Fruit fly (Drosophila melanogaster) whole organism, embryonic: Measurements from ENCODE around the gene Rpt6R.

Source experiments
- Antp ChIP-seq: fragments of 200-800 bp; sonication (Bioruptor generic); optimal IDR thresholded peaks from 3 replicates; lab custom pipeline; 2016; ENCODE audit warnings: missing biosample characterization, missing genetic modification characterization
- BtbVII ChIP-seq: fragments of 200-800 bp; sonication (Bioruptor generic); optimal IDR thresholded peaks from 3 replicates; lab custom pipeline; 2017; ENCODE audit warnings: missing biosample characterization, mild to moderate bottlenecking, missing genetic modification characterization
- CG1024 ChIP-seq: fragments of 200-800 bp; sonication (Bioruptor generic); IDR thresholded peaks from 2 replicates; pipeline ENCODE4 v1.3.6; 2022; ENCODE audit warnings: missing biosample characterization, missing genetic modification characterization
- CG10565 ChIP-seq: fragments of 200-800 bp; sonication (Bioruptor generic); optimal IDR thresholded peaks from 3 replicates; lab custom pipeline; 2016; ENCODE audit warnings: missing biosample characterization, mild to moderate bottlenecking, missing genetic modification characterization
- CG10959 ChIP-seq: fragments of 200-800 bp; sonication (Bioruptor generic); IDR thresholded peaks from 2 replicates; pipeline ENCODE4 v1.3.6; 2022; ENCODE audit warnings: missing biosample characterization, missing genetic modification characterization
- CG10979 ChIP-seq: fragments of 200-800 bp; sonication (Bioruptor generic); optimal IDR thresholded peaks from 2 replicates; lab custom pipeline; 2018; ENCODE audit warnings: missing biosample characterization, mild to moderate bottlenecking, missing genetic modification characterization, moderate library complexity
- CG11560 ChIP-seq: fragments of 200-800 bp; sonication (Bioruptor generic); IDR thresholded peaks from 3 replicates; pipeline ENCODE4 v1.3.6; 2022; ENCODE audit warnings: missing biosample characterization, missing genetic modification characterization
- CG12071 ChIP-seq: fragments of 200-800 bp; sonication (Bioruptor generic); optimal IDR thresholded peaks from 3 replicates; lab custom pipeline; 2018; ENCODE audit warnings: missing biosample characterization, mild to moderate bottlenecking, missing genetic modification characterization
- CG13424 ChIP-seq: fragments of 200-800 bp; sonication (Bioruptor generic); optimal IDR thresholded peaks from 2 replicates; lab custom pipeline; 2019; ENCODE audit warnings: missing biosample characterization, mild to moderate bottlenecking, missing genetic modification characterization, moderate library complexity
- CG1529 ChIP-seq: fragments of 200-800 bp; sonication (Bioruptor generic); optimal IDR thresholded peaks from 3 replicates; lab custom pipeline; 2018; ENCODE audit warnings: missing biosample characterization, missing genetic modification characterization
- CG1647 ChIP-seq: fragments of 200-800 bp; sonication (Bioruptor generic); optimal IDR thresholded peaks from 3 replicates; lab custom pipeline; 2016; ENCODE audit warnings: missing biosample characterization, missing genetic modification characterization
- CG17186 ChIP-seq: fragments of 200-800 bp; sonication (Bioruptor generic); optimal IDR thresholded peaks from 3 replicates; lab custom pipeline; 2017; ENCODE audit warnings: missing biosample characterization, missing genetic modification reagents, missing genetic modification characterization
- CG18599 ChIP-seq: fragments of 200-800 bp; sonication (Bioruptor generic); optimal IDR thresholded peaks from 3 replicates; lab custom pipeline; 2017; ENCODE audit warnings: missing biosample characterization, missing genetic modification characterization, mild to moderate bottlenecking, moderate library complexity, missing genetic modification reagents
- CG30431 ChIP-seq: fragments of 200-800 bp; sonication (Bioruptor generic); optimal IDR thresholded peaks from 2 replicates; lab custom pipeline; 2017; ENCODE audit warnings: missing biosample characterization, missing genetic modification characterization
- CG33213 ChIP-seq: fragments of 200-800 bp; sonication (Bioruptor generic); optimal IDR thresholded peaks from 3 replicates; lab custom pipeline; 2016; ENCODE audit warnings: missing biosample characterization, missing genetic modification characterization
- CG4404 ChIP-seq: fragments of 200-800 bp; sonication (Bioruptor generic); IDR thresholded peaks from 2 replicates; pipeline ENCODE4 v1.3.6; 2022; ENCODE audit warnings: missing biosample characterization, missing genetic modification characterization
- CG5245 ChIP-seq: fragments of 200-800 bp; sonication (Bioruptor generic); optimal IDR thresholded peaks from 3 replicates; lab custom pipeline; 2016; ENCODE audit warnings: missing biosample characterization, missing genetic modification characterization
- CG6175 ChIP-seq: fragments of 200-800 bp; sonication (Bioruptor generic); IDR thresholded peaks from 3 replicates; pipeline ENCODE4 v1.3.6; 2022; ENCODE audit warnings: missing biosample characterization, missing genetic modification characterization
- CG6813 ChIP-seq: fragments of 200-800 bp; sonication (Bioruptor generic); optimal IDR thresholded peaks from 2 replicates; lab custom pipeline; 2017; ENCODE audit warnings: missing biosample characterization, missing genetic modification characterization, mild to moderate bottlenecking, moderate library complexity, missing genetic modification reagents
- CG8281 ChIP-seq: fragments of 200-800 bp; sonication (Bioruptor generic); optimal IDR thresholded peaks from 2 replicates; lab custom pipeline; 2018; ENCODE audit warnings: missing biosample characterization, mild to moderate bottlenecking, missing genetic modification characterization, moderate library complexity
- CoRest ChIP-seq: fragments of 200-800 bp; sonication (Bioruptor generic); optimal IDR thresholded peaks from 3 replicates; lab custom pipeline; 2018; ENCODE audit warnings: missing biosample characterization, mild to moderate bottlenecking, missing genetic modification characterization, moderate library complexity
- GATAe ChIP-seq: fragments of 200-800 bp; sonication (Bioruptor generic); conservative IDR thresholded peaks from 2 replicates; pipeline ENCODE4 v1.3.6; 2022; ENCODE audit warnings: missing biosample characterization, missing genetic modification characterization
- Gsc ChIP-seq: fragments of 200-800 bp; sonication (Bioruptor generic); IDR thresholded peaks from 2 replicates; pipeline ENCODE4 v1.3.6; 2022; ENCODE audit warnings: missing biosample characterization, missing genetic modification characterization
- MBD-R2 ChIP-seq: fragments of 200-800 bp; sonication (Bioruptor generic); IDR thresholded peaks from 2 replicates; pipeline ENCODE4 v1.3.6; 2022; ENCODE audit warnings: missing biosample characterization, missing genetic modification characterization
- NFAT ChIP-seq: fragments of 200-800 bp; sonication (Bioruptor generic); IDR thresholded peaks from 2 replicates; pipeline ENCODE4 v1.3.6; 2022; ENCODE audit warnings: missing biosample characterization, missing genetic modification characterization
- Nf-YB ChIP-seq: fragments of 200-800 bp; sonication (Bioruptor generic); optimal IDR thresholded peaks from 3 replicates; lab custom pipeline; 2019; ENCODE audit warnings: missing biosample characterization, mild to moderate bottlenecking, missing genetic modification characterization, moderate library complexity
- NfI ChIP-seq: fragments of 200-800 bp; sonication (Bioruptor generic); optimal IDR thresholded peaks from 3 replicates; lab custom pipeline; 2018; ENCODE audit warnings: missing biosample characterization, mild to moderate bottlenecking, missing genetic modification characterization, moderate library complexity
- Optix ChIP-seq: fragments of 200-800 bp; sonication (Bioruptor generic); IDR thresholded peaks from 3 replicates; pipeline ENCODE4 v1.3.6; 2022; ENCODE audit warnings: missing biosample characterization, missing genetic modification characterization
- Pdp1 ChIP-seq, 2 experiments: fragments of 200-800 bp; sonication (Bioruptor generic); optimal IDR thresholded peaks; 3 replicates each; lab custom pipeline; 2016; ENCODE audit warnings: missing biosample characterization in 2 of 2, missing genetic modification characterization in 2 of 2, mild to moderate bottlenecking in 1 of 2, moderate library complexity in 1 of 2
- Poxn ChIP-seq: fragments of 200-800 bp; sonication (Bioruptor generic); IDR thresholded peaks from 2 replicates; pipeline ENCODE4 v1.3.6; 2022; ENCODE audit warnings: missing biosample characterization, missing genetic modification characterization
- Side ChIP-seq: fragments of 200-800 bp; sonication (Bioruptor generic); optimal IDR thresholded peaks from 2 replicates; lab custom pipeline; 2016; ENCODE audit warnings: missing biosample characterization, missing genetic modification characterization
- Taf1 ChIP-seq: fragments of 200-800 bp; sonication (Bioruptor generic); IDR thresholded peaks from 2 replicates; pipeline ENCODE4 v1.3.6; 2022; ENCODE audit warnings: missing biosample characterization, missing genetic modification characterization
- ap ChIP-seq: fragments of 200-800 bp; sonication (Bioruptor generic); IDR thresholded peaks from 2 replicates; pipeline ENCODE4 v1.3.6; 2022; ENCODE audit warnings: missing biosample characterization, missing genetic modification characterization
- bcd ChIP-seq: fragments of 200-800 bp; sonication (Bioruptor generic); optimal IDR thresholded peaks from 2 replicates; lab custom pipeline; 2017; ENCODE audit warnings: missing biosample characterization, mild to moderate bottlenecking, missing genetic modification characterization
- crp ChIP-seq, 2 experiments: fragments of 200-800 bp; sonication (Bioruptor generic); optimal IDR thresholded peaks; 2 replicates in 1 of 2; 3 replicates in 1 of 2; lab custom pipeline; 2017; ENCODE audit warnings: missing biosample characterization in 2 of 2, missing genetic modification characterization in 2 of 2, mild to moderate bottlenecking in 1 of 2, moderate library complexity in 1 of 2
- dan ChIP-seq: fragments of 200-800 bp; sonication (Bioruptor generic); IDR thresholded peaks from 2 replicates; pipeline ENCODE4 v1.3.6; 2022; ENCODE audit warnings: missing biosample characterization, missing genetic modification characterization
- gcm ChIP-seq: fragments of 200-800 bp; sonication (Bioruptor generic); optimal IDR thresholded peaks from 2 replicates; lab custom pipeline; 2019; ENCODE audit warnings: missing biosample characterization, mild to moderate bottlenecking, missing genetic modification characterization, moderate library complexity
- inv ChIP-seq: fragments of 200-800 bp; sonication (Bioruptor generic); IDR thresholded peaks from 2 replicates; pipeline ENCODE4 v1.3.6; 2022; ENCODE audit warnings: missing biosample characterization, missing genetic modification characterization; ENCODE audit not compliant: partially characterized antibody
- lbe ChIP-seq: fragments of 200-800 bp; sonication (Bioruptor generic); optimal IDR thresholded peaks from 2 replicates; lab custom pipeline; 2016; ENCODE audit warnings: missing biosample characterization, mild to moderate bottlenecking, missing genetic modification characterization
- nom ChIP-seq: fragments of 200-800 bp; sonication (Bioruptor generic); optimal IDR thresholded peaks from 2 replicates; lab custom pipeline; 2017; ENCODE audit warnings: missing biosample characterization, missing genetic modification characterization, mild to moderate bottlenecking, moderate library complexity, missing genetic modification reagents
- pb ChIP-seq: fragments of 200-800 bp; sonication (Bioruptor generic); optimal IDR thresholded peaks from 3 replicates; lab custom pipeline; 2016; ENCODE audit warnings: missing biosample characterization, missing genetic modification characterization
- phol ChIP-seq: fragments of 200-800 bp; sonication (Bioruptor generic); optimal IDR thresholded peaks from 3 replicates; lab custom pipeline; 2018; ENCODE audit warnings: missing biosample characterization, mild to moderate bottlenecking, missing genetic modification characterization, moderate library complexity
- shn ChIP-seq: fragments of 200-800 bp; sonication (Bioruptor generic); optimal IDR thresholded peaks from 3 replicates; lab custom pipeline; 2016; ENCODE audit warnings: missing biosample characterization, missing genetic modification characterization
- ttk ChIP-seq: fragments of 200-800 bp; sonication (Bioruptor generic); IDR thresholded peaks from 2 replicates; pipeline ENCODE4 v2.1.2; 2022; ENCODE audit warnings: missing biosample characterization, missing genetic modification characterization
- tx ChIP-seq: fragments of 200-800 bp; sonication (Bioruptor generic); optimal IDR thresholded peaks from 2 replicates; lab custom pipeline; 2016; ENCODE audit warnings: missing biosample characterization, missing genetic modification characterization
- unpg ChIP-seq: fragments of 200-800 bp; sonication (Bioruptor generic); optimal IDR thresholded peaks from 3 replicates; lab custom pipeline; 2018; ENCODE audit warnings: missing biosample characterization, mild to moderate bottlenecking, missing genetic modification characterization, moderate library complexity
- wdn ChIP-seq: fragments of 200-800 bp; sonication (Bioruptor generic); IDR thresholded peaks from 2 replicates; pipeline ENCODE4 v1.3.6; 2022; ENCODE audit warnings: missing biosample characterization, missing genetic modification characterization
- zf30C ChIP-seq: fragments of 200-800 bp; sonication (Bioruptor generic); optimal IDR thresholded peaks from 3 replicates; lab custom pipeline; 2018; ENCODE audit warnings: missing biosample characterization, mild to moderate bottlenecking, missing genetic modification characterization
- zfh1 ChIP-seq: fragments of 200-800 bp; sonication (Bioruptor generic); IDR thresholded peaks from 3 replicates; pipeline ENCODE4 v1.3.6; 2022; ENCODE audit warnings: missing biosample characterization, missing genetic modification characterization

Gene Rpt6R

DNA sequence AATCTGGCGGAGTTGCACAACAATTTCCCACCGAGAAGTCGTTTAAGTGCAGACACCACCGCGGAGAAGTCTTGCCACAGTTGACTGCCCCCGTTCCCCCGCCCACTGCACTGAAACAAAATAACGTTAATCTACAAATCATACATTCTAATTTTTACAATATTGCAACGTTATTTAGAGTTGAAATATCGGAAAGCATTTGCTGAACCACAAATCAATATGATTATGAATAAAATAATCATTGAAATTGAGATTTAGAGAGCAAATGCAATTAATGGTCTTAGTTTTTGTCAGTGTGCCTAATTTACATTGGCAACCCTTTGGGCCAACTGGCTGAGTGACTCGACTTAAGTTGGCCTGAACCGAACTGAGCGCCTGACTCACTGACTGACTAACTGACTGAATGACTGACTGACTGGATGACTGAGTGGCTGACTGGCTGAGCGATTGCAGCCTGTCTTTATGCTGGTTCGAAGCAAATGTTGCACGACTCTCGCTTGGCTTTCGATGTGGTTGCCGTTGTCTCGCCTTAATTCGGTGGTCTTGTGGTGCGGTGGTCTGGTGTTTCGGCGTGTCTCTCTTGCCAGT, 12.8 kb downstream of the Rpt6R start (continued):
- TF ChIP-seq CG10565 (no peak), wdn (GFP tag; lab: Robert Waterston, UW) (0 out of 2 replicates have a peak, but pooled peaks have one; percentile 13), CG13424 (tag; lab: Kevin White, UChicago) (peak; percentile 85), CG12071 (peak; percentile 74), shn (GFP tag; lab: Kevin White, UChicago) (peak; percentile 13), Poxn (GFP tag; lab: Robert Waterston, UW) (no peak), CG1529 (GFP tag; lab: Kevin White, UChicago) (peak; percentile 77), tx (GFP tag; lab: Kevin White, UChicago) (peak; percentile 34), zfh1 (peak; percentile 84), CoRest (tag; lab: Kevin White, UChicago) (peak; percentile 81), CG11560 (tag; lab: Robert Waterston, UW) (no peak; the same call in 2 of the 3 replicates), unpg (GFP tag; lab: Kevin White, UChicago) (peak; percentile 93), Side (GFP tag; lab: Kevin White, UChicago) (peak; percentile 59), CG10979 (tag; lab: Kevin White, UChicago) (peak; percentile 87), Pdp1 (GFP tag; optimal IDR thresholded peaks at IDR 0.05; lab: Kevin White, UChicago) (peak; percentile 51 to 72), lbe (GFP tag; lab: Kevin White, UChicago) (peak; percentile 87), Gsc (0 out of 2 replicates have a peak, but pooled peaks have one; percentile 23), CG30431 (GFP tag; lab: Kevin White, UChicago) (peak; percentile 38), NfI (peak; percentile 72), CG4404 (GFP tag; lab: Robert Waterston, UW) (no peak; the same call in 1 of the 2 replicates), Antp (GFP tag; lab: Kevin White, UChicago) (peak; percentile 52), bcd (GFP tag; lab: Kevin White, UChicago) (peak; percentile 75), MBD-R2 (GFP tag; lab: Robert Waterston, UW) (peak; percentile 24; the same call in 1 of the 2 replicates), CG18599 (GFP tag; lab: Kevin White, UChicago) (peak; percentile 78), crp (GFP tag; optimal IDR thresholded peaks at IDR 0.05; lab: Kevin White, UChicago) (peak in 1 of 2 experiments; percentile 19), ttk (GFP tag; lab: Robert Waterston, UW) (peak; percentile 59), CG8281 (tag; lab: Kevin White, UChicago) (peak; percentile 99), GATAe (GFP tag; lab: Robert Waterston, UW) (no peak), ap (GFP tag; lab: Robert Waterston, UW) (peak; percentile 78), phol (peak; percentile 87), zf30C (GFP tag; lab: Kevin White, UChicago) (peak; percentile 77), CG1647 (GFP tag; lab: Kevin White, UChicago) (peak; percentile 18), CG6175 (GFP tag; lab: Robert Waterston, UW) (no peak), Optix (GFP tag; lab: Robert Waterston, UW) (peak; percentile 72), inv (GFP tag; lab: Robert Waterston, UW) (no peak), Taf1 (GFP tag; lab: Robert Waterston, UW) (no peak), dan (GFP tag; lab: Robert Waterston, UW) (0 out of 2 replicates have a peak, but pooled peaks have one; percentile 31), Nf-YB (GFP tag; lab: Kevin White, UChicago) (peak; percentile 55), CG17186 (peak; percentile 28), nom (GFP tag; lab: Kevin White, UChicago) (peak; percentile 41), CG10959 (GFP tag; lab: Robert Waterston, UW) (peak; percentile 58; the same call in 1 of the 2 replicates), gcm (GFP tag; lab: Kevin White, UChicago) (peak; percentile 82), NFAT (no peak), pb (GFP tag; lab: Kevin White, UChicago) (peak; percentile 68), BtbVII (peak; percentile 50), CG6813 (GFP tag; lab: Kevin White, UChicago) (peak; percentile 51), CG1024 (peak; percentile 71), CG33213 (peak; percentile 42), CG5245 (GFP tag; lab: Kevin White, UChicago) (peak; percentile 81)
